Fruit fly (Drosophila melanogaster) whole organism, embryonic: Measurements from ENCODE around the gene Pex7.

Source experiments
- Abd-B ChIP-seq: fragments of 200-800 bp; sonication (Bioruptor generic); optimal IDR thresholded peaks from 2 replicates; lab custom pipeline; 2018; ENCODE audit warnings: missing biosample characterization, mild to moderate bottlenecking, missing genetic modification characterization, moderate library complexity
- Ada2b ChIP-seq: fragments of 200-800 bp; sonication (Bioruptor generic); IDR thresholded peaks from 2 replicates; pipeline ENCODE4 v1.3.6; 2022; ENCODE audit warnings: missing biosample characterization, missing genetic modification characterization
- Antp ChIP-seq: fragments of 200-800 bp; sonication (Bioruptor generic); optimal IDR thresholded peaks from 3 replicates; lab custom pipeline; 2016; ENCODE audit warnings: missing biosample characterization, missing genetic modification characterization
- CG12071 ChIP-seq: fragments of 200-800 bp; sonication (Bioruptor generic); optimal IDR thresholded peaks from 3 replicates; lab custom pipeline; 2018; ENCODE audit warnings: missing biosample characterization, mild to moderate bottlenecking, missing genetic modification characterization
- CG13287 ChIP-seq: fragments of 200-800 bp; sonication (Bioruptor generic); IDR thresholded peaks from 2 replicates; pipeline ENCODE4 v1.3.6; 2022; ENCODE audit warnings: missing biosample characterization, missing genetic modification characterization; ENCODE audit not compliant: partially characterized antibody
- CG14860 ChIP-seq: fragments of 200-800 bp; sonication (Bioruptor generic); IDR thresholded peaks from 3 replicates; pipeline ENCODE4 v1.3.6; 2022; ENCODE audit warnings: missing biosample characterization, missing genetic modification characterization; ENCODE audit not compliant: partially characterized antibody
- CG14965 ChIP-seq: fragments of 200-800 bp; sonication (Bioruptor generic); optimal IDR thresholded peaks from 2 replicates; lab custom pipeline; 2016; ENCODE audit warnings: missing biosample characterization, missing genetic modification characterization, borderline replicate concordance
- CG15601 ChIP-seq: fragments of 200-800 bp; sonication (Bioruptor generic); optimal IDR thresholded peaks from 3 replicates; lab custom pipeline; 2019; ENCODE audit warnings: missing biosample characterization, mild to moderate bottlenecking, missing genetic modification characterization, moderate library complexity
- CG16863 ChIP-seq: fragments of 200-800 bp; sonication (Bioruptor generic); optimal IDR thresholded peaks from 3 replicates; lab custom pipeline; 2016; ENCODE audit warnings: missing biosample characterization, missing genetic modification characterization
- CG18476 ChIP-seq: fragments of 200-800 bp; sonication (Bioruptor generic); optimal IDR thresholded peaks from 2 replicates; lab custom pipeline; 2016; ENCODE audit warnings: missing biosample characterization, mild to moderate bottlenecking, missing genetic modification characterization
- CG2202 ChIP-seq: fragments of 200-800 bp; sonication (Bioruptor generic); optimal IDR thresholded peaks from 2 replicates; lab custom pipeline; 2018; ENCODE audit warnings: missing biosample characterization, mild to moderate bottlenecking, missing genetic modification characterization
- CG2678 ChIP-seq: fragments of 200-800 bp; sonication (Bioruptor generic); optimal IDR thresholded peaks from 3 replicates; lab custom pipeline; 2019; ENCODE audit warnings: missing biosample characterization, mild to moderate bottlenecking, missing genetic modification characterization, moderate library complexity
- CG31365 ChIP-seq: fragments of 200-800 bp; sonication (Bioruptor generic); optimal IDR thresholded peaks from 2 replicates; lab custom pipeline; 2018; ENCODE audit warnings: missing biosample characterization, mild to moderate bottlenecking, missing genetic modification characterization
- CG3163 ChIP-seq: fragments of 200-800 bp; sonication (Bioruptor generic); optimal IDR thresholded peaks from 3 replicates; lab custom pipeline; 2016; ENCODE audit warnings: missing biosample characterization, missing genetic modification characterization
- CG6254 ChIP-seq: fragments of 200-800 bp; sonication (Bioruptor generic); optimal IDR thresholded peaks from 3 replicates; lab custom pipeline; 2017; ENCODE audit warnings: mild to moderate bottlenecking, missing biosample characterization, missing genetic modification reagents, missing genetic modification characterization
- CG6854 ChIP-seq: fragments of 200-800 bp; sonication (Bioruptor generic); optimal IDR thresholded peaks from 3 replicates; lab custom pipeline; 2017; ENCODE audit warnings: missing biosample characterization, mild to moderate bottlenecking, missing genetic modification characterization
- CG7357 ChIP-seq: fragments of 200-800 bp; sonication (Bioruptor generic); IDR thresholded peaks from 3 replicates; pipeline ENCODE4 v1.3.6; 2022; ENCODE audit warnings: missing biosample characterization, missing genetic modification characterization
- Dp ChIP-seq: fragments of 200-800 bp; sonication (Bioruptor generic); optimal IDR thresholded peaks from 2 replicates; lab custom pipeline; 2018; ENCODE audit warnings: missing biosample characterization, mild to moderate bottlenecking, missing genetic modification characterization, moderate library complexity
- Eip74EF ChIP-seq, 2 experiments: fragments of 200-800 bp in 1 of 2; fragments of >200 bp in 1 of 2; sonication (Bioruptor generic) in 1 of 2; optimal IDR thresholded peaks; 2 replicates each; lab custom pipeline; 2017 to 2019; ENCODE audit warnings: missing biosample characterization in 2 of 2, missing genetic modification characterization in 2 of 2, mild to moderate bottlenecking in 1 of 2, moderate library complexity in 1 of 2
- H2.0 ChIP-seq: fragments of 200-800 bp; sonication (Bioruptor generic); IDR thresholded peaks from 2 replicates; pipeline ENCODE4 v1.3.6; 2022; ENCODE audit warnings: missing biosample characterization, missing genetic modification characterization
- Hand ChIP-seq: fragments of 200-800 bp; sonication (Bioruptor generic); optimal IDR thresholded peaks from 2 replicates; lab custom pipeline; 2017; ENCODE audit warnings: mild to moderate bottlenecking, missing biosample characterization, missing genetic modification reagents, missing genetic modification characterization
- Hsf ChIP-seq: fragments of 200-800 bp; sonication (Bioruptor generic); optimal IDR thresholded peaks from 3 replicates; lab custom pipeline; 2016; ENCODE audit warnings: missing biosample characterization, missing genetic modification characterization
- Mes4 ChIP-seq: fragments of 200-800 bp; sonication (Bioruptor generic); optimal IDR thresholded peaks from 2 replicates; lab custom pipeline; 2016; ENCODE audit warnings: missing biosample characterization, missing genetic modification characterization
- Myb ChIP-seq: fragments of 200-800 bp; sonication (Bioruptor generic); optimal IDR thresholded peaks from 2 replicates; lab custom pipeline; 2016; ENCODE audit warnings: missing biosample characterization, missing genetic modification characterization
- NC2α ChIP-seq: fragments of 200-800 bp; sonication (Bioruptor generic); optimal IDR thresholded peaks from 2 replicates; lab custom pipeline; 2016; ENCODE audit warnings: missing biosample characterization, missing genetic modification characterization
- Ravus ChIP-seq: fragments of 200-800 bp; sonication (Bioruptor generic); IDR thresholded peaks from 2 replicates; pipeline ENCODE4 v1.3.6; 2022; ENCODE audit warnings: missing biosample characterization, missing genetic modification characterization
- Sin3A ChIP-seq: fragments of >200 bp; optimal IDR thresholded peaks from 2 replicates; lab custom pipeline; 2018
- Trl ChIP-seq, 3 experiments: fragments of >200 bp in 2 of 3; fragments of 200-800 bp in 1 of 3; sonication (Bioruptor generic) in 1 of 3; optimal IDR thresholded peaks; 2 replicates in 1 of 3; 3 replicates in 2 of 3; lab custom pipeline; 2016 to 2017; ENCODE audit warnings: missing biosample characterization in 1 of 3, missing genetic modification characterization in 1 of 3
- cas ChIP-seq: fragments of 200-800 bp; sonication (Bioruptor generic); IDR thresholded peaks from 2 replicates; pipeline ENCODE4 v1.3.6; 2022; ENCODE audit warnings: missing biosample characterization, missing genetic modification characterization
- cg ChIP-seq: fragments of 200-800 bp; sonication (Bioruptor generic); optimal IDR thresholded peaks from 3 replicates; lab custom pipeline; 2019; ENCODE audit warnings: missing biosample characterization, mild to moderate bottlenecking, missing genetic modification characterization, moderate library complexity
- ci ChIP-seq: fragments of 200-800 bp; sonication (Bioruptor generic); IDR thresholded peaks from 3 replicates; pipeline ENCODE4 v1.3.6; 2022; ENCODE audit warnings: missing biosample characterization, missing genetic modification characterization
- da ChIP-seq: fragments of 200-800 bp; sonication (Bioruptor generic); optimal IDR thresholded peaks from 2 replicates; lab custom pipeline; 2016; ENCODE audit warnings: missing biosample characterization, missing genetic modification characterization
- dan ChIP-seq: fragments of 200-800 bp; sonication (Bioruptor generic); IDR thresholded peaks from 2 replicates; pipeline ENCODE4 v1.3.6; 2022; ENCODE audit warnings: missing biosample characterization, missing genetic modification characterization
- dmrt99B ChIP-seq: fragments of 200-800 bp; sonication (Bioruptor generic); optimal IDR thresholded peaks from 2 replicates; lab custom pipeline; 2018; ENCODE audit warnings: missing biosample characterization, mild to moderate bottlenecking, missing genetic modification characterization, moderate library complexity
- eve ChIP-seq, 2 experiments: fragments of >200 bp; optimal IDR thresholded peaks; 2 replicates each; lab custom pipeline; 2017; ENCODE audit warnings: missing biosample characterization in 2 of 2, missing genetic modification characterization in 2 of 2
- ftz-f1 ChIP-seq: fragments of 200-800 bp; sonication (Bioruptor generic); optimal IDR thresholded peaks from 2 replicates; lab custom pipeline; 2016; ENCODE audit warnings: missing biosample characterization, missing genetic modification characterization
- gcm ChIP-seq: fragments of 200-800 bp; sonication (Bioruptor generic); optimal IDR thresholded peaks from 2 replicates; lab custom pipeline; 2019; ENCODE audit warnings: missing biosample characterization, mild to moderate bottlenecking, missing genetic modification characterization, moderate library complexity
- grau ChIP-seq: fragments of 200-800 bp; optimal IDR thresholded peaks from 3 replicates; lab custom pipeline; 2019; ENCODE audit warnings: missing biosample characterization, mild to moderate bottlenecking, missing genetic modification characterization, moderate library complexity
- h ChIP-seq: fragments of >200 bp; optimal IDR thresholded peaks from 2 replicates; lab custom pipeline; 2017
- hkb ChIP-seq, 2 experiments: fragments of 200-800 bp in 1 of 2; fragments of >200 bp in 1 of 2; sonication (Bioruptor generic) in 1 of 2; IDR thresholded peaks in 1 of 2; optimal IDR thresholded peaks in 1 of 2; 2 replicates each; pipeline versions ENCODE4 v1.3.6 to Lab custom; 2017 to 2022; ENCODE audit warnings: missing biosample characterization in 1 of 2, missing genetic modification characterization in 1 of 2
- jumu ChIP-seq: fragments of 200-800 bp; sonication (Bioruptor generic); optimal IDR thresholded peaks from 3 replicates; lab custom pipeline; 2016; ENCODE audit warnings: missing biosample characterization, missing genetic modification characterization
- mld ChIP-seq: fragments of 200-800 bp; sonication (Bioruptor generic); IDR thresholded peaks from 3 replicates; pipeline ENCODE4 v1.3.6; 2022; ENCODE audit warnings: missing biosample characterization, missing genetic modification characterization; ENCODE audit not compliant: partially characterized antibody
- pan ChIP-seq, 4 experiments: fragments of >200 bp in 3 of 4; fragments of 200-800 bp in 1 of 4; sonication (Bioruptor generic) in 1 of 4; optimal IDR thresholded peaks in 3 of 4; IDR thresholded peaks in 1 of 4; 2 replicates each; pipeline versions ENCODE4 v1.3.6 to Lab custom; 2017 to 2022; ENCODE audit warnings: missing biosample characterization in 2 of 4, missing genetic modification characterization in 2 of 4, mixed read lengths in 1 of 4
- psq ChIP-seq: fragments of 200-800 bp; sonication (Bioruptor generic); optimal IDR thresholded peaks from 2 replicates; lab custom pipeline; 2017; ENCODE audit warnings: missing biosample characterization, missing genetic modification characterization
- repo ChIP-seq: fragments of 200-800 bp; sonication (Bioruptor generic); optimal IDR thresholded peaks from 2 replicates; lab custom pipeline; 2016; ENCODE audit warnings: missing biosample characterization, missing genetic modification characterization
- ro ChIP-seq: fragments of 200-800 bp; sonication (Bioruptor generic); IDR thresholded peaks from 2 replicates; pipeline ENCODE4 v1.3.6; 2022; ENCODE audit warnings: missing biosample characterization, missing genetic modification characterization
- tin ChIP-seq: fragments of 200-800 bp; sonication (Bioruptor generic); optimal IDR thresholded peaks from 3 replicates; lab custom pipeline; 2016; ENCODE audit warnings: missing biosample characterization, missing genetic modification characterization
- ttk ChIP-seq: fragments of 200-800 bp; sonication (Bioruptor generic); IDR thresholded peaks from 2 replicates; pipeline ENCODE4 v2.1.2; 2022; ENCODE audit warnings: missing biosample characterization, missing genetic modification characterization
- usp ChIP-seq: fragments of >200 bp; optimal IDR thresholded peaks from 2 replicates; lab custom pipeline; 2017; ENCODE audit warnings: missing biosample characterization, missing genetic modification characterization

The Pex7 gene

DNA sequence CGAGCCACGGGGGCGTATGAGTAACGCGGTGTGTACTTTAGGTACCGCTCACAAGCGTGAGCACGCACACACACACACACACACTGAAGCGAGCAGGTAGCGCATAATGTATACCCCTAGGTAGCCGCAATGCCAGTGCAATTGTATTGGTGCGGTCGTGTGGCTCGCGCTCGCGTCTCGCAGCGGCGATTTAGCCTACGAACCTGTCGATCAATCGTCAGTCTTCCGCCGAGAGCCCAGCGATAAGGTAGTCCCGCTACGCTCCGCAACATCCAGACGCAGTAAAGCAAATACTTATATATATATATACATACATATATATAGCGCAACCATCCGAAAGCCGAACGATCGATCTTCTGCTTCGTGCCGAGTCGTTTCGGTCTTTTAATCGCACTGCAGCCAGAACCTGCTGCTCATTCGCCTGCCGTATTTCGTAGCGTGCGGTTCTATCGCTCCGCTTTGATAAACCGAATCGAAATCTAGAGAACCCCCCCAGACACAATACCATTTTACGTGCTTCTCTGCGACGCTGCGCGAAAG, 28.7 kb downstream of the Pex7 start, which contains the start of gene hry:
Gene hry, plus strand, starts transcription at position 215 of the 540 bp plus-strand sequence.
- TF ChIP-seq hkb (optimal IDR thresholded peaks at IDR 0.05; lab: Kevin White, UChicago) (no peak), hkb (GFP tag; IDR thresholded peaks at IDR 0.05; lab: Robert Waterston, UW) (peak; percentile 66), CG31365 (tag; lab: Kevin White, UChicago) (peak; percentile 1), ro (GFP tag; lab: Robert Waterston, UW) (no peak), tin (GFP tag; lab: Kevin White, UChicago) (no peak), CG12071 (GFP tag; lab: Kevin White, UChicago) (peak; percentile 38), CG3163 (GFP tag; lab: Kevin White, UChicago) (no peak), ttk (no peak; the same call in 1 of the 2 replicates), Myb (GFP tag; lab: Kevin White, UChicago) (no peak), cg (GFP tag; lab: Kevin White, UChicago) (peak; percentile 96), CG15601 (peak; percentile 61), CG2202 (peak; percentile 56), da (no peak), NC2α (peak; percentile 11), repo (GFP tag; lab: Kevin White, UChicago) (no peak), psq (no peak), CG6254 (peak; percentile 58), CG18476 (GFP tag; lab: Kevin White, UChicago) (peak; percentile 15), Eip74EF (GFP tag; optimal IDR thresholded peaks at IDR 0.05; lab: Kevin White, UChicago) (peak in 1 of 2 experiments; percentile 44), CG14860 (0 out of 3 replicates have a peak, but pooled peaks have one; percentile 31), CG16863 (no peak), CG2678 (tag; lab: Kevin White, UChicago) (peak; percentile 40), ftz-f1 (no peak), ci (peak; percentile 80; the same call in 2 of the 3 replicates), jumu (no peak), pan (optimal IDR thresholded peaks at IDR 0.05; lab: Kevin White, UChicago) (no peak), pan (GFP tag; optimal IDR thresholded peaks at IDR 0.05 in 1 of 2, IDR thresholded peaks at IDR 0.05 in 1 of 2) (peak in 1 of 2 experiments; percentile 61), CG13287 (GFP tag; lab: Robert Waterston, UW) (peak; percentile 62; the same call in 1 of the 2 replicates), mld (GFP tag; lab: Robert Waterston, UW) (peak; percentile 66; the same call in 1 of the 3 replicates), dmrt99B (tag; lab: Kevin White, UChicago) (peak; percentile 1), H2.0 (no peak), Ada2b (GFP tag; lab: Robert Waterston, UW) (no peak), Antp (no peak), CG14965 (GFP tag; lab: Kevin White, UChicago) (no peak), Sin3A (lab: Kevin White, UChicago) (no peak), Dp (GFP tag; lab: Kevin White, UChicago) (no peak), CG6854 (peak; percentile 48), Hand (GFP tag; lab: Kevin White, UChicago) (no peak), Trl (optimal IDR thresholded peaks at IDR 0.05; lab: Kevin White, UChicago) (peak in 1 of 2 experiments; percentile 40), Trl (GFP tag; optimal IDR thresholded peaks at IDR 0.05; lab: Kevin White, UChicago) (no peak), h (lab: Kevin White, UChicago) (no peak), Hsf (GFP tag; lab: Kevin White, UChicago) (no peak), cas (0 out of 2 replicates have a peak, but pooled peaks have one; percentile 27), eve (GFP tag; optimal IDR thresholded peaks at IDR 0.05; lab: Kevin White, UChicago) (no peak), Abd-B (no peak), Mes4 (GFP tag; lab: Kevin White, UChicago) (no peak), grau (peak; percentile 38), Ravus (GFP tag; lab: Robert Waterston, UW) (no peak), dan (GFP tag; lab: Robert Waterston, UW) (no peak), usp (GFP tag; lab: Kevin White, UChicago) (no peak), gcm (peak; percentile 59), CG7357 (no peak)
